Fruit fly (Drosophila melanogaster): ENCODE data around the gene LManVI.

LManVI gene

DNA sequence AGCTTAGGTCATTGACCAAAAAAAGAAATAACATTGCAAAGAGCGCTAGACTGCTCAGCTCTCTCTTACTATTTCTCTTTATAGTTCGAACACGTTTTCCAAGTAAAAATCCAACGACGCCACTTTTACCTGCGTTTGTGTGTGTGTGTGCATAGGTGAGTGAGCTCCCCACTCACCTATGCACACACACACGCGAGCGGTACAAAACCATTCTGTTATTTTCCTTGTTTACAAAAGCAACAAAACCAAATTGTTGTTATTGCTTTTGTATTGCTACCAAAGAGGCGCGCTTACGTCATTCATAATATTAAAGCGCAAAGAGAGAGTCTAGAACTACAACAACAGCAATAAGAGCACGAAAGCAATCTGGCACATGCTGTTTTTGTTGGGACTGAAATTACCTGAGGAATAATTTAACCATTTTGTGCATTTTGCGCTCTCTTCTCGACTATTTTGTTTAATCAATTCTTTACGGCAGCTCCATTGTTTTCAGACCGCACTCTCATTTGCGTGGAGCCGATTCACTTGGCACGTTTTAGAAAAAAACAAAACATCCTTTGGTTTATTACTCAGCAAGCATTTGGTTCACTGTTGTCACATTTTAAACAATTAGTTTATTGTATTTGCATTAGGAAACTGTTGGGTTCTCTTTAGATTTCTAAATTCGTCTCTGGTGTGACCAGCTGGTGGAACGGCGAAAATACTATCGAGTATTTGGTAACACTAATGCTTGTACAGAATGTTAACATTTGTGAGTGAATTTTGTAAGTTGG, 40.9 kb downstream of the LManVI start, which contains the start of gene raw:
Gene raw, minus strand, starts transcription at position 677 of the 773 bp plus-strand sequence.
- TF ChIP-seq tj (GFP tag; optimal IDR thresholded peaks at IDR 0.05) (peak; percentile 30), CG7101 (tag; optimal IDR thresholded peaks at IDR 0.05) (no peak), Mnt (GFP tag; optimal IDR thresholded peaks at IDR 0.05) (peak; percentile 88), ovo (GFP tag; optimal IDR thresholded peaks at IDR 0.05) (peak; percentile 63), Hr96 (GFP tag; optimal IDR thresholded peaks at IDR 0.05) (no peak), toe (GFP tag; optimal IDR thresholded peaks at IDR 0.05) (no peak), pad (GFP tag; optimal IDR thresholded peaks at IDR 0.05) (peak; percentile 30), CG33017 (tag; optimal IDR thresholded peaks at IDR 0.05) (no peak), CG11617 (GFP tag; optimal IDR thresholded peaks at IDR 0.05) (peak; percentile 26), CG1620 (GFP tag; optimal IDR thresholded peaks at IDR 0.05) (no peak), CG5204 (GFP tag; optimal IDR thresholded peaks at IDR 0.05) (no peak), CG14711 (tag; optimal IDR thresholded peaks at IDR 0.05) (no peak), CG12768 (GFP tag; optimal IDR thresholded peaks at IDR 0.05) (peak; percentile 55), kay (GFP tag; ENCODE audit: borderline replicate concordance) (peak; percentile 98), bab1 (GFP tag; optimal IDR thresholded peaks at IDR 0.05) (no peak), Clk (GFP tag; optimal IDR thresholded peaks at IDR 0.05) (no peak), cic (GFP tag; optimal IDR thresholded peaks at IDR 0.05) (peak; percentile 85), Crg-1 (GFP tag; optimal IDR thresholded peaks at IDR 0.05) (peak; percentile 36), CG7045 (GFP tag; optimal IDR thresholded peaks at IDR 0.05) (peak; percentile 17), cnc (optimal IDR thresholded peaks at IDR 0.05) (no peak)

DNA sequence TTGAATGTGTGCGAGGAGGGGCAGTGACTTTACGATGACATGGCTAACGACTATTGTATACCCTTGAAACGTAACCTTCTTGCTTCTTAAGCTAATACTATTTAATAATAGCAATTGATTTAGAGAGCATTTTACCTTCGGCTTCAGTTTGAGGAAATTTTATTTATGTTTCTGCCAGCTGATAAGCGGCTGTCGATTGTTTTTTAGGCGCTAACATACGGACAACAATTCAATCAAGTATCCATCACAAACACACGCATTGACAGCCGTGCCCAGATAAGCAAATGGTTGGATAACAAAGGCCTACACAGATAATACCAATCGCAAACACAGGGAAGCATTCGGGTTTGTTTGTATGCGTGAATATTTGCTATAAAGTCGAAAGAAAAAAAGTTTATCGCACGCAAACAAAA, 42.8 kb downstream of the LManVI start:
- TF ChIP-seq Mnt (GFP tag; optimal IDR thresholded peaks at IDR 0.05): no peak
- TF ChIP-seq cic (GFP tag; optimal IDR thresholded peaks at IDR 0.05): peak; percentile 8
- peak; percentile 17 for TF ChIP-seq CG7101 (tag; optimal IDR thresholded peaks at IDR 0.05)
- TF ChIP-seq CG14711 (tag; optimal IDR thresholded peaks at IDR 0.05): no peak
- no peak for TF ChIP-seq CG12768 (GFP tag; optimal IDR thresholded peaks at IDR 0.05)
- no peak for TF ChIP-seq Crg-1 (GFP tag; optimal IDR thresholded peaks at IDR 0.05)
- peak; percentile 68 for TF ChIP-seq kay (GFP tag; ENCODE audit: borderline replicate concordance)
- TF ChIP-seq CG7045 (GFP tag; optimal IDR thresholded peaks at IDR 0.05): no peak
- TF ChIP-seq Hr96 (GFP tag; optimal IDR thresholded peaks at IDR 0.05): no peak
- peak; percentile 66 for TF ChIP-seq pad (GFP tag; optimal IDR thresholded peaks at IDR 0.05)

DNA sequence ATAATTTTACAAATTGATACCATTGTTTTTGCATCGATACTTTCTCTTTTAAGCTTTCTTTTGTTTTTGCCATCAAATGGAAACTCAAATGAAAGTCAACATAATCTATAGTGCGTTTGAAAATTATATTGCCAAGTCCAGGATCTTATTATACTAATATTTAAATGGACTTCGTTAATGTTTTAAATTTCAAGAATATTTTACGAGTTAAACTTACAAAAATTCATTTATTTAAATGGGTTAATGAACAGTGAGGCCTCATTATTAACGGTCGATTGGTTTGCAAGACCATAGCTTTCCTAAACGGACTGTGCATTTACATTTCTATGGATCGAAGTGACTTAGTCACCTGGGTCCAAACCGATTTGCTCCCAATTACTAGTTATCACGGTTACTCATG, 44.7 kb downstream of the LManVI start:
- no peak for TF ChIP-seq tj (GFP tag; optimal IDR thresholded peaks at IDR 0.05)
- no peak for TF ChIP-seq CG7101 (tag; optimal IDR thresholded peaks at IDR 0.05)
- no peak for TF ChIP-seq toe (GFP tag; optimal IDR thresholded peaks at IDR 0.05)
- no peak for TF ChIP-seq Mnt (GFP tag; optimal IDR thresholded peaks at IDR 0.05)
- TF ChIP-seq CG11617 (GFP tag; optimal IDR thresholded peaks at IDR 0.05): no peak
- TF ChIP-seq CG7045 (GFP tag; optimal IDR thresholded peaks at IDR 0.05): no peak
- TF ChIP-seq Crg-1 (GFP tag; optimal IDR thresholded peaks at IDR 0.05): no peak
- TF ChIP-seq CG33017 (tag; optimal IDR thresholded peaks at IDR 0.05): no peak
- no peak for TF ChIP-seq kay (GFP tag; ENCODE audit: borderline replicate concordance)
- TF ChIP-seq CG1620 (GFP tag; optimal IDR thresholded peaks at IDR 0.05): no peak
- TF ChIP-seq CG5204 (GFP tag; optimal IDR thresholded peaks at IDR 0.05): no peak
- no peak for TF ChIP-seq cnc (optimal IDR thresholded peaks at IDR 0.05)
- no peak for TF ChIP-seq Hr96 (GFP tag; optimal IDR thresholded peaks at IDR 0.05)
- TF ChIP-seq CG12768 (GFP tag; optimal IDR thresholded peaks at IDR 0.05): no peak
- no peak for TF ChIP-seq ovo (GFP tag; optimal IDR thresholded peaks at IDR 0.05)
- no peak for TF ChIP-seq cic (GFP tag; optimal IDR thresholded peaks at IDR 0.05)
- no peak for TF ChIP-seq pad (GFP tag; optimal IDR thresholded peaks at IDR 0.05)

DNA sequence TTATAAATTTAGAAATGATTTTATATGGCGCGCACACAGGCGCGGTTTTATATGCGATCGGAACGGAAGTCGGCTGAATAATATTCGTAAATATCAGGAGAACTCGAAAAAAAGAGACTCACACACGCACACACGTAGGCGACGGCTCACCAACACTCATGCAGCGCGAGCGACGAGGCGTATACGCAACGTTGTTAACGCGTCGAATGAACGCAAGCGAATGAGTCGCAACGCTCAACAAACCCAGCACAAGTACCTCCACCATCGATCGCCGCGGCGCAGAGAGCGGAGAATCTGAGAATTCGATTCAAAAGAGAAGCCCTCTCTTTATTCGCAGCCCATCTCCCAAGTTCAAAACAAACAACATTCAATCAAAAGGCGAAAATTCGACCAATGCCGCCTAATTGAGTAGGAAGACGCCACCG, 45.5 kb downstream of the LManVI start:
- TF ChIP-seq Crg-1 (GFP tag; optimal IDR thresholded peaks at IDR 0.05) (no peak), CG1620 (GFP tag; optimal IDR thresholded peaks at IDR 0.05) (no peak), CG7101 (tag; optimal IDR thresholded peaks at IDR 0.05) (peak; percentile 36), tj (GFP tag; optimal IDR thresholded peaks at IDR 0.05) (peak; percentile 43), CG12768 (GFP tag; optimal IDR thresholded peaks at IDR 0.05) (no peak), pad (GFP tag; optimal IDR thresholded peaks at IDR 0.05) (peak; percentile 18), CG33017 (tag; optimal IDR thresholded peaks at IDR 0.05) (peak; percentile 49), kay (GFP tag; ENCODE audit: borderline replicate concordance) (peak; percentile 82), cic (GFP tag; optimal IDR thresholded peaks at IDR 0.05) (peak; percentile 52), ovo (GFP tag; optimal IDR thresholded peaks at IDR 0.05) (no peak), CG11617 (GFP tag; optimal IDR thresholded peaks at IDR 0.05) (peak; percentile 32), Hr96 (GFP tag; optimal IDR thresholded peaks at IDR 0.05) (no peak), cnc (optimal IDR thresholded peaks at IDR 0.05) (no peak), CG7045 (GFP tag; optimal IDR thresholded peaks at IDR 0.05) (no peak), CG14711 (tag; optimal IDR thresholded peaks at IDR 0.05) (no peak), toe (GFP tag; optimal IDR thresholded peaks at IDR 0.05) (no peak), CG5204 (GFP tag; optimal IDR thresholded peaks at IDR 0.05) (no peak), Clk (GFP tag; optimal IDR thresholded peaks at IDR 0.05) (no peak), Mnt (GFP tag; optimal IDR thresholded peaks at IDR 0.05) (peak; percentile 75), bab1 (GFP tag; optimal IDR thresholded peaks at IDR 0.05) (peak; percentile 34)

DNA sequence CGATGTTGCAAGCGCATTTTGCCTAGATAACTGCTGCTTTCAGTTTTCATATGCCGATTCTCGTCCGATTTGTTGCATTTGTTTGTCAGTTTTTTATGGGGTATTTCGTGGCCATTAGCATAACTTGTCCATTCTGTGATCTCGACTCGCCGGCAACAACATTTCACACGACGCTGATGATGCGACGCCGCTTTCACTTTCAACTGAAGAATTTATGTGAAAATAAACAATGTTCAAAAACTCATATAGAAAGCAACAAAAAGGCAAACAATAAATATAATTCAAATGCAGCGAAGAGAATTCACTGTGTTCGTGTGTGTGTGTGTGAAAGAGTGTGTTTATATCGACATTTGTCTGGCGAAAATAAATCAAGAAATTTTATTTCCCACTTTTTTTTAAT, 46.1 kb downstream of the LManVI start:
- TF ChIP-seq Hr96 (GFP tag; optimal IDR thresholded peaks at IDR 0.05): no peak
- TF ChIP-seq CG14711 (tag; optimal IDR thresholded peaks at IDR 0.05): no peak
- no peak for TF ChIP-seq CG7045 (GFP tag; optimal IDR thresholded peaks at IDR 0.05)
- TF ChIP-seq bab1 (GFP tag; optimal IDR thresholded peaks at IDR 0.05): no peak
- TF ChIP-seq pad (GFP tag; optimal IDR thresholded peaks at IDR 0.05): no peak
- no peak for TF ChIP-seq toe (GFP tag; optimal IDR thresholded peaks at IDR 0.05)
- TF ChIP-seq tj (GFP tag; optimal IDR thresholded peaks at IDR 0.05): no peak
- no peak for TF ChIP-seq CG12768 (GFP tag; optimal IDR thresholded peaks at IDR 0.05)
- TF ChIP-seq Mnt (GFP tag; optimal IDR thresholded peaks at IDR 0.05): no peak
- no peak for TF ChIP-seq Crg-1 (GFP tag; optimal IDR thresholded peaks at IDR 0.05)
- no peak for TF ChIP-seq Clk (GFP tag; optimal IDR thresholded peaks at IDR 0.05)
- TF ChIP-seq CG7101 (tag; optimal IDR thresholded peaks at IDR 0.05): no peak
- no peak for TF ChIP-seq CG33017 (tag; optimal IDR thresholded peaks at IDR 0.05)
- no peak for TF ChIP-seq ovo (GFP tag; optimal IDR thresholded peaks at IDR 0.05)
- TF ChIP-seq CG5204 (GFP tag; optimal IDR thresholded peaks at IDR 0.05): no peak
- no peak for TF ChIP-seq cic (GFP tag; optimal IDR thresholded peaks at IDR 0.05)
- TF ChIP-seq kay (GFP tag; ENCODE audit: borderline replicate concordance): no peak

Data from whole organism, adult.